Fruit fly (Drosophila melanogaster) whole organism, prepupa: Measurements from ENCODE around the gene CG2818.

Experiments
- CG8119 ChIP-seq: fragments of 200-800 bp; sonication (Bioruptor generic); IDR thresholded peaks from 3 replicates; pipeline ENCODE4 v1.3.6; 2022; ENCODE audit warnings: missing biosample characterization, missing genetic modification characterization
- achi ChIP-seq: fragments of 200-800 bp; sonication (Bioruptor generic); optimal IDR thresholded peaks from 3 replicates; lab custom pipeline; 2016; ENCODE audit warnings: missing biosample characterization, missing genetic modification characterization

DNA sequence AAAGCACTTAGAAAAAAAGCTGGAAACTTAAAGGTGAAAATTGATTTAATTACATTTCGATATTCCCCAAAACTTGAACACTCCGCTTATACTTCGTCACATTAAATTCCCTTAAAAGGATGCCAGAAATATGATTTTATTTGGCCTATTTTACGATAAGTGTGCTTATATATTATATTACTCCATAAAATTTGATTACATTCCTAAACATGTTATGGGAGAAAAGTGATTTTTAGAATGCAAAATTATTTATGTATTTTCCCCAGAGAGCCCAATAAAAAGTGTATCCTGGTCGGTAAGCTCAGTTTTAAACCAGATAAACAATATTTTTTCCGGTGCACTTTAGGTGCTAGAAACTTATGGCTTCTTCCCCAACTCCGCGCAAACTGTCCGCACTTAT is 24.5 kb downstream of the CG2818 start:
- TF ChIP-seq achi (GFP tag; lab: Kevin White, UChicago) (peak; percentile 31), CG8119 (GFP tag; lab: Robert Waterston, UW) (no peak)
